Fruit fly (Drosophila melanogaster): ENCODE data around the gene CG9135.
A peak's percentile ranks its signal among the peaks of the same experiment; 100 is the strongest.

CG9135 gene

DNA sequence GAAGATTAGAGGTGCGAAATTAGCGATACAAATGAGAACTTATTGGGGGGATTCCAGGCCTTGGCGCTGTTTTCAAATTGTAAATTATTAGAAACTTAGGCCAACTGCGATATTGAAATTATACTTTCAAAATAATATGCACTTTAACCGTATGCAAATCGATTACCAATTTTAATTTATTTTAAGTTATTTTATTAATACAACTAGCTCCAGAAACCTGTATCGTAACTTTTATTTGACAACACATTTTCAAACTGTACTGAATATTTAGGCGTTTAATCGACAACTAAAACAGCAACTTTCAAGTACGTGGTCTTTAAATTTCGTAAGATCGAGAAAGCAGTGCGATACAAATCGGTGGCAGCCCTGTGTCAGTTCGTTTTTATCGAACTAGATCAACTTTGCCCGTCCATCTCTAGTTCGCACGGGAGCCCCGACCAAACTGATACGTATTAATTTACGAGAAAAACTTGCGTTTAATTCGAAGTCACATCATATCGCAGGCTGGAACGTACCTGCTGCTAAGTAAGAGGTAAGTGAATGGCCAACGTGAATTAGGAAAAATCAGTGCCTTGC is 20.1 kb downstream of the CG9135 start, which contains the start of the genes CG9154 and Kr-h2 (continued):
- TF ChIP-seq CG11456 (GFP tag; IDR thresholded peaks at IDR 0.05): no peak
- peak; percentile 32 for TF ChIP-seq Hsf (GFP tag; optimal IDR thresholded peaks at IDR 0.05)
- peak; percentile 57 for TF ChIP-seq CG13894 (tag; optimal IDR thresholded peaks at IDR 0.05)
- TF ChIP-seq CG3838 (GFP tag; optimal IDR thresholded peaks at IDR 0.05): no peak
- TF ChIP-seq CG13296 (GFP tag; optimal IDR thresholded peaks at IDR 0.05): peak; percentile 16
- TF ChIP-seq bab2 (GFP tag; optimal IDR thresholded peaks at IDR 0.05): no peak
- TF ChIP-seq CG8290 (GFP tag; optimal IDR thresholded peaks at IDR 0.05): no peak
- peak in 1 of 2 experiments; percentile 48 for TF ChIP-seq CG8290 (tag; optimal IDR thresholded peaks at IDR 0.05)
- TF ChIP-seq NC2α (GFP tag; optimal IDR thresholded peaks at IDR 0.05): no peak
- TF ChIP-seq hbn (GFP tag; IDR thresholded peaks at IDR 0.05; ENCODE audit: partially characterized antibody): peak; percentile 33; the same call in 1 of the 2 replicates
- TF ChIP-seq CG8765 (GFP tag; IDR thresholded peaks at IDR 0.05): no peak; the same call in 1 of the 2 replicates
- no peak for TF ChIP-seq CG4282 (GFP tag; optimal IDR thresholded peaks at IDR 0.05)
- peak; percentile 69 for TF ChIP-seq lab (GFP tag; optimal IDR thresholded peaks at IDR 0.05)
- no peak for TF ChIP-seq sim (GFP tag; IDR thresholded peaks at IDR 0.05)
- no peak for TF ChIP-seq CG2202 (tag; optimal IDR thresholded peaks at IDR 0.05)
- TF ChIP-seq her (GFP tag; optimal IDR thresholded peaks at IDR 0.05): no peak
- TF ChIP-seq Nf-YC (tag; optimal IDR thresholded peaks at IDR 0.05): peak; percentile 59
- TF ChIP-seq Tbp (GFP tag; optimal IDR thresholded peaks at IDR 0.05): no peak
- TF ChIP-seq CG1603 (tag; optimal IDR thresholded peaks at IDR 0.05): peak; percentile 56
- TF ChIP-seq CG7963 (GFP tag; IDR thresholded peaks at IDR 0.05; ENCODE audit: partially characterized antibody): peak; percentile 77
- no peak for TF ChIP-seq odd (GFP tag; optimal IDR thresholded peaks at IDR 0.05)
- no peak for TF ChIP-seq Poxn (GFP tag; IDR thresholded peaks at IDR 0.05)
- TF ChIP-seq GATAe (GFP tag; conservative IDR thresholded peaks at IDR 0.05): no peak
- peak; percentile 31 for TF ChIP-seq sqz (GFP tag; optimal IDR thresholded peaks at IDR 0.05)
- TF ChIP-seq pita (GFP tag; optimal IDR thresholded peaks at IDR 0.05): no peak
- TF ChIP-seq Kr (GFP tag; optimal IDR thresholded peaks at IDR 0.05): no peak
- no peak for TF ChIP-seq tup (GFP tag; optimal IDR thresholded peaks at IDR 0.05)
- peak; percentile 75; the same call in 2 of the 3 replicates for TF ChIP-seq CG6791 (GFP tag; IDR thresholded peaks at IDR 0.05; ENCODE audit: partially characterized antibody)
- TF ChIP-seq Spps (tag; optimal IDR thresholded peaks at IDR 0.05): no peak
- peak; percentile 34 for TF ChIP-seq CG30020 (tag; optimal IDR thresholded peaks at IDR 0.05)
- TF ChIP-seq Atf3 (GFP tag; optimal IDR thresholded peaks at IDR 0.05): no peak
- no peak for TF ChIP-seq lov (optimal IDR thresholded peaks at IDR 0.05)
- TF ChIP-seq lov (GFP tag; IDR thresholded peaks at IDR 0.05): no peak
- peak; percentile 55 for TF ChIP-seq grau (tag; optimal IDR thresholded peaks at IDR 0.05)
- TF ChIP-seq TFAM (GFP tag; optimal IDR thresholded peaks at IDR 0.05): no peak
- no peak for TF ChIP-seq sc (optimal IDR thresholded peaks at IDR 0.05)
- no peak for TF ChIP-seq sc (GFP tag; optimal IDR thresholded peaks at IDR 0.05)
- TF ChIP-seq jigr1 (GFP tag; IDR thresholded peaks at IDR 0.05): peak; percentile 54; the same call in 1 of the 3 replicates
- no peak for TF ChIP-seq aop (GFP tag; IDR thresholded peaks at IDR 0.05)
- TF ChIP-seq D19B (GFP tag; optimal IDR thresholded peaks at IDR 0.05): peak; percentile 25
- peak; percentile 47; the same call in 1 of the 2 replicates for TF ChIP-seq vvl (GFP tag; IDR thresholded peaks at IDR 0.05)
- TF ChIP-seq CG1529 (GFP tag; optimal IDR thresholded peaks at IDR 0.05): no peak
- peak; percentile 57; the same call in 1 of the 2 replicates for TF ChIP-seq inv (GFP tag; IDR thresholded peaks at IDR 0.05; ENCODE audit: partially characterized antibody)
- TF ChIP-seq Fer1 (GFP tag; optimal IDR thresholded peaks at IDR 0.05): peak; percentile 5
- no peak for TF ChIP-seq CG13123 (GFP tag; optimal IDR thresholded peaks at IDR 0.05)
- TF ChIP-seq vnd (GFP tag; IDR thresholded peaks at IDR 0.05; ENCODE audit: partially characterized antibody): peak; percentile 68
- TF ChIP-seq prd (optimal IDR thresholded peaks at IDR 0.05): no peak
- TF ChIP-seq prd (GFP tag; IDR thresholded peaks at IDR 0.05): peak; percentile 44
- TF ChIP-seq slp2 (GFP tag; optimal IDR thresholded peaks at IDR 0.05): no peak
- peak; percentile 63 for TF ChIP-seq bbx (GFP tag; IDR thresholded peaks at IDR 0.05; ENCODE audit: partially characterized antibody)
- peak; percentile 23 for TF ChIP-seq Mes4 (GFP tag; optimal IDR thresholded peaks at IDR 0.05)
- TF ChIP-seq CG10366 (GFP tag; IDR thresholded peaks at IDR 0.05): no peak
